Worm (Caenorhabditis elegans) whole organism, L3 larva: ENCODE measurements around the gene T05C3.6.

Experiments
- R02D3.7 ChIP-seq: fragments of 150-350 bp; optimal IDR thresholded peaks from 2 replicates; lab custom pipeline; 2014; ENCODE audit warnings: missing biosample characterization, missing genetic modification characterization
- ZK546.5 ChIP-seq: sonication (generic microtip); optimal IDR thresholded peaks from 2 replicates; lab custom pipeline; 2017; ENCODE audit warnings: missing biosample characterization, missing genetic modification characterization
- aly-2 ChIP-seq: fragments of 150-350 bp; optimal IDR thresholded peaks from 2 replicates; lab custom pipeline; 2014; ENCODE audit warnings: missing biosample characterization, missing genetic modification characterization
- ama-1 ChIP-seq: fragments of 150-350 bp; optimal IDR thresholded peaks from 2 replicates; lab custom pipeline; 2018
- ceh-16 ChIP-seq: sonication (generic microtip); optimal IDR thresholded peaks from 2 replicates; lab custom pipeline; 2017; ENCODE audit warnings: missing biosample characterization, missing genetic modification characterization
- ceh-9 ChIP-seq: sonication (generic microtip); optimal IDR thresholded peaks from 2 replicates; lab custom pipeline; 2018; ENCODE audit warnings: missing biosample characterization, missing genetic modification characterization
- daf-12 ChIP-seq: fragments of 150-350 bp; optimal IDR thresholded peaks from 2 replicates; lab custom pipeline; 2014; ENCODE audit warnings: missing biosample characterization, missing genetic modification reagents, missing genetic modification characterization
- egl-5 ChIP-seq: fragments of 150-350 bp; optimal IDR thresholded peaks from 2 replicates; lab custom pipeline; 2017; ENCODE audit warnings: missing biosample characterization, missing genetic modification reagents, missing genetic modification characterization, inconsistent platforms
- elt-1 ChIP-seq: fragments of 150-350 bp; optimal IDR thresholded peaks from 2 replicates; lab custom pipeline; 2014; ENCODE audit warnings: missing biosample characterization, missing genetic modification characterization
- elt-2 ChIP-seq: sonication (generic microtip); optimal IDR thresholded peaks from 2 replicates; lab custom pipeline; 2016; ENCODE audit warnings: missing genetic modification reagents, mild to moderate bottlenecking, missing genetic modification characterization, missing compliant biosample characterization
- elt-3 ChIP-seq, 3 experiments: fragments of 150-350 bp in 1 of 3; sonication (generic microtip) in 2 of 3; optimal IDR thresholded peaks; 2 replicates in 2 of 3; 4 replicates in 1 of 3; lab custom pipeline; 2014 to 2017; ENCODE audit warnings: missing biosample characterization in 3 of 3, missing genetic modification characterization in 3 of 3
- eor-1 ChIP-seq, 2 experiments: fragments of 150-350 bp; optimal IDR thresholded peaks; 2 replicates each; lab custom pipeline; 2014 to 2018; ENCODE audit warnings: missing biosample characterization in 2 of 2, missing genetic modification characterization in 2 of 2
- fkh-10 ChIP-seq: sonication (generic microtip); optimal IDR thresholded peaks from 2 replicates; lab custom pipeline; 2017; ENCODE audit warnings: missing biosample characterization, missing genetic modification reagents, missing genetic modification characterization
- fkh-2 ChIP-seq: fragments of 150-350 bp; optimal IDR thresholded peaks from 2 replicates; lab custom pipeline; 2014; ENCODE audit warnings: missing biosample characterization, missing genetic modification reagents, missing genetic modification characterization
- fos-1 ChIP-seq: fragments of 150-350 bp; optimal IDR thresholded peaks from 2 replicates; lab custom pipeline; 2014; ENCODE audit warnings: missing biosample characterization, missing genetic modification characterization
- hmg-11 ChIP-seq: sonication (generic microtip); optimal IDR thresholded peaks from 2 replicates; lab custom pipeline; 2016; ENCODE audit warnings: missing genetic modification characterization, missing compliant biosample characterization
- jun-1 ChIP-seq: fragments of 150-350 bp; optimal IDR thresholded peaks from 2 replicates; lab custom pipeline; 2014; ENCODE audit warnings: missing biosample characterization, missing genetic modification reagents, missing genetic modification characterization
- lin-15B ChIP-seq: fragments of 150-350 bp; optimal IDR thresholded peaks from 2 replicates; lab custom pipeline; 2014; ENCODE audit warnings: missing biosample characterization, missing genetic modification characterization
- lin-39 ChIP-seq: fragments of 150-350 bp; optimal IDR thresholded peaks from 2 replicates; lab custom pipeline; 2018; ENCODE audit warnings: missing biosample characterization, missing genetic modification reagents, missing genetic modification characterization
- lsy-12 ChIP-seq: sonication (generic microtip); optimal IDR thresholded peaks from 2 replicates; lab custom pipeline; 2016; ENCODE audit warnings: mild to moderate bottlenecking, missing genetic modification characterization, missing compliant biosample characterization
- mml-1 ChIP-seq: fragments of 150-350 bp; sonication (generic microtip); optimal IDR thresholded peaks from 3 replicates; lab custom pipeline; 2014; ENCODE audit warnings: missing biosample characterization, missing genetic modification characterization
- nfya-1 ChIP-seq: sonication (generic microtip); optimal IDR thresholded peaks from 2 replicates; lab custom pipeline; 2017; ENCODE audit warnings: missing genetic modification characterization, mild to moderate bottlenecking, missing compliant biosample characterization, antibody characterized with exemption, moderate library complexity; ENCODE audit not compliant: insufficient read depth
- nhr-11 ChIP-seq: fragments of 150-350 bp; optimal IDR thresholded peaks from 2 replicates; lab custom pipeline; 2014; ENCODE audit warnings: missing biosample characterization, missing genetic modification characterization
- nhr-12 ChIP-seq: fragments of 150-350 bp; optimal IDR thresholded peaks from 2 replicates; lab custom pipeline; 2014; ENCODE audit warnings: missing biosample characterization, missing genetic modification characterization
- nhr-237 ChIP-seq: fragments of 150-350 bp; optimal IDR thresholded peaks from 2 replicates; lab custom pipeline; 2014; ENCODE audit warnings: missing biosample characterization, missing genetic modification characterization
- nhr-28 ChIP-seq: fragments of 150-350 bp; optimal IDR thresholded peaks from 2 replicates; lab custom pipeline; 2014; ENCODE audit warnings: missing biosample characterization, missing genetic modification characterization
- nhr-43 ChIP-seq: sonication (generic microtip); optimal IDR thresholded peaks from 2 replicates; lab custom pipeline; 2016; ENCODE audit warnings: mild to moderate bottlenecking, missing genetic modification characterization, missing compliant biosample characterization; ENCODE audit not compliant: poor library complexity, severe bottlenecking
- nhr-76 ChIP-seq: fragments of 150-350 bp; sonication (generic microtip); optimal IDR thresholded peaks from 5 replicates; lab custom pipeline; 2014; ENCODE audit warnings: missing biosample characterization, missing genetic modification characterization
- nhr-77 ChIP-seq: fragments of 150-350 bp; optimal IDR thresholded peaks from 2 replicates; lab custom pipeline; 2014; ENCODE audit warnings: missing biosample characterization, missing genetic modification characterization
- pqm-1 ChIP-seq: fragments of 150-350 bp; optimal IDR thresholded peaks from 2 replicates; lab custom pipeline; 2017; ENCODE audit warnings: missing biosample characterization, missing genetic modification characterization, inconsistent platforms
- sea-2 ChIP-seq: fragments of 150-350 bp; sonication (generic microtip); optimal IDR thresholded peaks from 4 replicates; lab custom pipeline; 2014; ENCODE audit warnings: missing biosample characterization, missing genetic modification reagents, missing genetic modification characterization
- tbx-2 ChIP-seq: sonication (generic microtip); optimal IDR thresholded peaks from 2 replicates; lab custom pipeline; 2016; ENCODE audit warnings: mild to moderate bottlenecking, missing genetic modification characterization, missing compliant biosample characterization
- unc-62 ChIP-seq: fragments of 150-350 bp; sonication (generic microtip); optimal IDR thresholded peaks from 4 replicates; lab custom pipeline; 2014; ENCODE audit warnings: missing biosample characterization, missing genetic modification reagents, missing genetic modification characterization
- ztf-11 ChIP-seq: fragments of 150-350 bp; optimal IDR thresholded peaks from 2 replicates; lab custom pipeline; 2014; ENCODE audit warnings: missing biosample characterization, missing genetic modification characterization
- ztf-4 ChIP-seq: fragments of 150-350 bp; optimal IDR thresholded peaks from 2 replicates; lab custom pipeline; 2014; ENCODE audit warnings: missing biosample characterization, missing genetic modification characterization

Gene T05C3.6

ce11 chrV:5488766-5489165 lies 1.5 kb upstream of the T05C3.6 start, which contains the start of gene grl-18:
grl-18 (minus strand) TSS chrV:5488866.
- TF ChIP-seq nhr-43 = no peak
- TF ChIP-seq lsy-12 (tag; lab: Kevin White, UChicago) = no peak
- no peak for TF ChIP-seq R02D3.7 (tag; lab: Kevin White, UChicago)
- no peak for TF ChIP-seq unc-62 (GFP tag; lab: Kevin White, UChicago)
- TF ChIP-seq mml-1 = no peak
- no peak for TF ChIP-seq fos-1 (tag; lab: Kevin White, UChicago)
- no peak for TF ChIP-seq elt-1 (tag; lab: Kevin White, UChicago)
- TF ChIP-seq nhr-77 (tag; lab: Kevin White, UChicago) = no peak
- TF ChIP-seq lin-39 (tag; lab: Kevin White, UChicago) = no peak
- TF ChIP-seq fkh-10 (GFP tag; lab: Kevin White, UChicago) = no peak
- no peak for TF ChIP-seq jun-1 (tag; lab: Kevin White, UChicago)
- TF ChIP-seq nfya-1 (tag; lab: Kevin White, UChicago) = no peak
- TF ChIP-seq nhr-28 (tag; lab: Kevin White, UChicago) = no peak
- no peak for TF ChIP-seq ceh-16 (tag; lab: Kevin White, UChicago)
- TF ChIP-seq lin-15B (tag; lab: Kevin White, UChicago) = no peak

ce11 chrV:5493447-5493846 lies 3.2 kb downstream of the T05C3.6 start, which contains the start of gene T05C3.2:
T05C3.2 (plus strand) TSS chrV:5493747.
- TF ChIP-seq mml-1 (no peak), sea-2 (GFP tag; lab: Kevin White, UChicago) (no peak), ceh-9 (tag; lab: Kevin White, UChicago) (no peak), tbx-2 (no peak), egl-5 (tag; lab: Kevin White, UChicago) (no peak), elt-2 (tag; lab: Kevin White, UChicago) (no peak), jun-1 (tag; lab: Kevin White, UChicago) (no peak)

- no peak for TF ChIP-seq eor-1 (tag; optimal IDR thresholded peaks at IDR 0.05; lab: Kevin White, UChicago)
- no peak for TF ChIP-seq nhr-76 (tag; lab: Kevin White, UChicago)
- TF ChIP-seq ZK546.5 (tag; lab: Kevin White, UChicago) = no peak
- TF ChIP-seq nhr-237 = no peak
- peak; percentile 50 for TF ChIP-seq nfya-1 (tag; lab: Kevin White, UChicago)
Measured at ce11 chrV:5499475-5499874, 9.2 kb downstream of the T05C3.6 start.

- TF ChIP-seq jun-1 (tag; lab: Kevin White, UChicago) = no peak
- no peak for TF ChIP-seq pqm-1 (tag; lab: Kevin White, UChicago)
- TF ChIP-seq hmg-11 (tag; lab: Kevin White, UChicago) = no peak
- TF ChIP-seq elt-3 (tag; optimal IDR thresholded peaks at IDR 0.05; lab: Kevin White, UChicago) = no peak
- no peak for TF ChIP-seq aly-2 (tag; lab: Kevin White, UChicago)
- TF ChIP-seq fkh-10 (GFP tag; lab: Kevin White, UChicago) = no peak
- no peak for TF ChIP-seq nhr-12
- TF ChIP-seq nfya-1 (tag; lab: Kevin White, UChicago) = no peak
- TF ChIP-seq sea-2 (GFP tag; lab: Kevin White, UChicago) = no peak
- peak; percentile 18 for TF ChIP-seq elt-2 (tag; lab: Kevin White, UChicago)
- no peak for TF ChIP-seq eor-1 (tag; optimal IDR thresholded peaks at IDR 0.05; lab: Kevin White, UChicago)
- no peak for TF ChIP-seq mml-1
- peak; percentile 66 for TF ChIP-seq ama-1 (lab: Kevin White, UChicago)
- no peak for TF ChIP-seq nhr-11 (tag; lab: Kevin White, UChicago)
- no peak for TF ChIP-seq nhr-237
- no peak for TF ChIP-seq ceh-16 (tag; lab: Kevin White, UChicago)
- TF ChIP-seq ztf-4 = no peak
Measured at ce11 chrV:5502701-5503100, 12.5 kb downstream of the T05C3.6 start.

ce11 chrV:5504295-5504694 lies 14.1 kb downstream of the T05C3.6 start:
- TF ChIP-seq ama-1 (lab: Kevin White, UChicago) (no peak), ztf-11 (tag; lab: Kevin White, UChicago) (no peak), fkh-2 (tag; lab: Kevin White, UChicago) (no peak), R02D3.7 (tag; lab: Kevin White, UChicago) (no peak), daf-12 (tag; lab: Kevin White, UChicago) (no peak), jun-1 (tag; lab: Kevin White, UChicago) (no peak)
